Fruit fly (Drosophila melanogaster) whole organism, embryonic: ENCODE measurements around the gene Sdic1.
A peak's percentile ranks its signal among the peaks of the same experiment; 100 is the strongest.

ENCODE experiments used
- Asciz ChIP-seq: fragments of 200-800 bp; sonication (Bioruptor generic); optimal IDR thresholded peaks from 2 replicates; lab custom pipeline; 2017; ENCODE audit warnings: missing biosample characterization, mild to moderate bottlenecking, missing genetic modification characterization, missing genetic modification reagents
- CG11093 ChIP-seq: fragments of 200-800 bp; sonication (Bioruptor generic); IDR thresholded peaks from 3 replicates; pipeline ENCODE4 v1.3.6; 2022; ENCODE audit warnings: missing biosample characterization, missing genetic modification characterization
- CG11247 ChIP-seq: fragments of 200-800 bp; sonication (Bioruptor generic); IDR thresholded peaks from 2 replicates; pipeline ENCODE4 v1.3.6; 2022; ENCODE audit warnings: missing biosample characterization, missing genetic modification characterization
- CG13424 ChIP-seq: fragments of 200-800 bp; sonication (Bioruptor generic); optimal IDR thresholded peaks from 2 replicates; lab custom pipeline; 2019; ENCODE audit warnings: missing biosample characterization, mild to moderate bottlenecking, missing genetic modification characterization, moderate library complexity
- CG14441 ChIP-seq: fragments of 200-800 bp; sonication (Bioruptor generic); IDR thresholded peaks from 2 replicates; pipeline ENCODE4 v1.3.6; 2022; ENCODE audit warnings: missing biosample characterization, missing genetic modification characterization
- CG1529 ChIP-seq: fragments of 200-800 bp; sonication (Bioruptor generic); optimal IDR thresholded peaks from 3 replicates; lab custom pipeline; 2018; ENCODE audit warnings: missing biosample characterization, missing genetic modification characterization
- CG16813 ChIP-seq: fragments of 200-800 bp; sonication (Bioruptor generic); IDR thresholded peaks from 3 replicates; pipeline ENCODE4 v1.3.6; 2022; ENCODE audit warnings: missing biosample characterization, missing genetic modification characterization; ENCODE audit not compliant: partially characterized antibody
- CG17186 ChIP-seq: fragments of 200-800 bp; sonication (Bioruptor generic); optimal IDR thresholded peaks from 3 replicates; lab custom pipeline; 2017; ENCODE audit warnings: missing biosample characterization, missing genetic modification reagents, missing genetic modification characterization
- CG17361 ChIP-seq: fragments of 200-800 bp; sonication (Bioruptor generic); IDR thresholded peaks from 3 replicates; pipeline ENCODE4 v1.3.6; 2022; ENCODE audit warnings: missing biosample characterization, missing genetic modification characterization
- CG17829 ChIP-seq: fragments of 200-800 bp; optimal IDR thresholded peaks from 2 replicates; lab custom pipeline; 2019; ENCODE audit warnings: missing biosample characterization, mild to moderate bottlenecking, missing genetic modification characterization, moderate library complexity
- CG18599 ChIP-seq: fragments of 200-800 bp; sonication (Bioruptor generic); optimal IDR thresholded peaks from 3 replicates; lab custom pipeline; 2017; ENCODE audit warnings: missing biosample characterization, missing genetic modification characterization, mild to moderate bottlenecking, moderate library complexity, missing genetic modification reagents
- CG30020 ChIP-seq: fragments of 200-800 bp; optimal IDR thresholded peaks from 2 replicates; lab custom pipeline; 2019; ENCODE audit warnings: missing biosample characterization, mild to moderate bottlenecking, missing genetic modification characterization, moderate library complexity
- CG32767 ChIP-seq: fragments of 200-800 bp; sonication (Bioruptor generic); IDR thresholded peaks from 2 replicates; pipeline ENCODE4 v1.3.6; 2022; ENCODE audit warnings: missing biosample characterization, missing genetic modification characterization
- CG34224 ChIP-seq: fragments of 200-800 bp; sonication (Bioruptor generic); IDR thresholded peaks from 3 replicates; pipeline ENCODE4 v1.3.6; 2022; ENCODE audit warnings: missing biosample characterization, missing genetic modification characterization; ENCODE audit not compliant: partially characterized antibody
- CG3847 ChIP-seq: fragments of 200-800 bp; sonication (Bioruptor generic); IDR thresholded peaks from 2 replicates; pipeline ENCODE4 v1.3.6; 2022; ENCODE audit warnings: missing biosample characterization, missing genetic modification characterization
- CG4617 ChIP-seq: fragments of 200-800 bp; sonication (Bioruptor generic); optimal IDR thresholded peaks from 3 replicates; lab custom pipeline; 2016; ENCODE audit warnings: missing biosample characterization, missing genetic modification characterization, borderline replicate concordance
- CG4707 ChIP-seq: fragments of 200-800 bp; sonication (Bioruptor generic); optimal IDR thresholded peaks from 2 replicates; lab custom pipeline; 2018; ENCODE audit warnings: missing biosample characterization, mild to moderate bottlenecking, missing genetic modification characterization, moderate library complexity
- CG6791 ChIP-seq: fragments of 200-800 bp; sonication (Bioruptor generic); IDR thresholded peaks from 3 replicates; pipeline ENCODE4 v1.3.6; 2022; ENCODE audit warnings: missing biosample characterization, missing genetic modification characterization; ENCODE audit not compliant: partially characterized antibody
- CG7372 ChIP-seq: fragments of 200-800 bp; sonication (Bioruptor generic); IDR thresholded peaks from 2 replicates; pipeline ENCODE4 v1.3.6; 2022; ENCODE audit warnings: missing biosample characterization, missing genetic modification characterization
- CG7987 ChIP-seq: fragments of 200-800 bp; sonication (Bioruptor generic); optimal IDR thresholded peaks from 2 replicates; lab custom pipeline; 2018; ENCODE audit warnings: missing biosample characterization, mild to moderate bottlenecking, missing genetic modification characterization, moderate library complexity
- CG8478 ChIP-seq: fragments of >200 bp; optimal IDR thresholded peaks from 2 replicates; lab custom pipeline; 2018
- CG8765 ChIP-seq: fragments of 200-800 bp; sonication (Bioruptor generic); IDR thresholded peaks from 2 replicates; pipeline ENCODE4 v1.3.6; 2022; ENCODE audit warnings: missing biosample characterization, missing genetic modification characterization
- CoRest ChIP-seq: fragments of 200-800 bp; sonication (Bioruptor generic); optimal IDR thresholded peaks from 3 replicates; lab custom pipeline; 2018; ENCODE audit warnings: missing biosample characterization, mild to moderate bottlenecking, missing genetic modification characterization, moderate library complexity
- D19B ChIP-seq: fragments of 200-800 bp; sonication (Bioruptor generic); optimal IDR thresholded peaks from 2 replicates; lab custom pipeline; 2017; ENCODE audit warnings: missing biosample characterization, mild to moderate bottlenecking, missing genetic modification characterization
- Ets97D ChIP-seq: fragments of 200-800 bp; sonication (Bioruptor generic); optimal IDR thresholded peaks from 3 replicates; lab custom pipeline; 2016; ENCODE audit warnings: missing biosample characterization, missing genetic modification characterization
- Fer1 ChIP-seq: fragments of 200-800 bp; sonication (Bioruptor generic); optimal IDR thresholded peaks from 2 replicates; lab custom pipeline; 2017; ENCODE audit warnings: missing biosample characterization, mild to moderate bottlenecking, missing genetic modification characterization
- HLH54F ChIP-seq: fragments of 200-800 bp; sonication (Bioruptor generic); optimal IDR thresholded peaks from 3 replicates; lab custom pipeline; 2016; ENCODE audit warnings: missing biosample characterization, missing genetic modification characterization
- Hsf ChIP-seq: fragments of 200-800 bp; sonication (Bioruptor generic); optimal IDR thresholded peaks from 3 replicates; lab custom pipeline; 2016; ENCODE audit warnings: missing biosample characterization, missing genetic modification characterization
- MTF-1 ChIP-seq: fragments of 200-800 bp; sonication (Bioruptor generic); optimal IDR thresholded peaks from 2 replicates; lab custom pipeline; 2018; ENCODE audit warnings: missing biosample characterization, mild to moderate bottlenecking, missing genetic modification characterization, borderline replicate concordance
- Nf-YC ChIP-seq: fragments of 200-800 bp; optimal IDR thresholded peaks from 3 replicates; lab custom pipeline; 2019; ENCODE audit warnings: missing biosample characterization, mild to moderate bottlenecking, missing genetic modification characterization, moderate library complexity
- PHDP ChIP-seq: fragments of 200-800 bp; sonication (Bioruptor generic); optimal IDR thresholded peaks from 3 replicates; lab custom pipeline; 2018; ENCODE audit warnings: missing biosample characterization, mild to moderate bottlenecking, missing genetic modification characterization, moderate library complexity
- Rfx ChIP-seq: fragments of 200-800 bp; sonication (Bioruptor generic); IDR thresholded peaks from 2 replicates; pipeline ENCODE4 v1.3.6; 2022; ENCODE audit warnings: missing biosample characterization, missing genetic modification characterization
- Side ChIP-seq: fragments of 200-800 bp; sonication (Bioruptor generic); optimal IDR thresholded peaks from 2 replicates; lab custom pipeline; 2016; ENCODE audit warnings: missing biosample characterization, missing genetic modification characterization
- ci ChIP-seq: fragments of 200-800 bp; sonication (Bioruptor generic); IDR thresholded peaks from 3 replicates; pipeline ENCODE4 v1.3.6; 2022; ENCODE audit warnings: missing biosample characterization, missing genetic modification characterization
- dm ChIP-seq: fragments of 200-800 bp; sonication (Bioruptor generic); optimal IDR thresholded peaks from 3 replicates; lab custom pipeline; 2016; ENCODE audit warnings: missing biosample characterization, missing genetic modification characterization
- ftz-f1 ChIP-seq: fragments of 200-800 bp; sonication (Bioruptor generic); optimal IDR thresholded peaks from 2 replicates; lab custom pipeline; 2016; ENCODE audit warnings: missing biosample characterization, missing genetic modification characterization
- fu2 ChIP-seq: fragments of 200-800 bp; sonication (Bioruptor generic); optimal IDR thresholded peaks from 2 replicates; lab custom pipeline; 2016; ENCODE audit warnings: missing biosample characterization, missing genetic modification characterization
- grn ChIP-seq: fragments of 200-800 bp; sonication (Bioruptor generic); optimal IDR thresholded peaks from 3 replicates; lab custom pipeline; 2017; ENCODE audit warnings: missing biosample characterization, missing genetic modification characterization
- hb ChIP-seq: fragments of 200-800 bp; sonication (Bioruptor generic); IDR thresholded peaks from 3 replicates; pipeline ENCODE4 v1.3.6; 2022; ENCODE audit warnings: missing biosample characterization, missing genetic modification characterization; ENCODE audit not compliant: partially characterized antibody
- ind ChIP-seq: fragments of 200-800 bp; sonication (Bioruptor generic); optimal IDR thresholded peaks from 3 replicates; lab custom pipeline; 2016; ENCODE audit warnings: missing biosample characterization, missing genetic modification characterization
- klu ChIP-seq: fragments of 200-800 bp; sonication (Bioruptor generic); IDR thresholded peaks from 2 replicates; pipeline ENCODE4 v1.3.6; 2022; ENCODE audit warnings: missing biosample characterization, missing genetic modification characterization
- lab ChIP-seq: fragments of 200-800 bp; sonication (Bioruptor generic); optimal IDR thresholded peaks from 3 replicates; lab custom pipeline; 2017; ENCODE audit warnings: missing biosample characterization, missing genetic modification characterization, mild to moderate bottlenecking, moderate library complexity, missing genetic modification reagents
- lilli ChIP-seq: fragments of 200-800 bp; sonication (Bioruptor generic); optimal IDR thresholded peaks from 3 replicates; lab custom pipeline; 2016; ENCODE audit warnings: missing biosample characterization, missing genetic modification characterization
- odd ChIP-seq: fragments of 200-800 bp; sonication (Bioruptor generic); optimal IDR thresholded peaks from 2 replicates; lab custom pipeline; 2017; ENCODE audit warnings: missing biosample characterization, mild to moderate bottlenecking, missing genetic modification characterization
- pb ChIP-seq: fragments of 200-800 bp; sonication (Bioruptor generic); optimal IDR thresholded peaks from 3 replicates; lab custom pipeline; 2016; ENCODE audit warnings: missing biosample characterization, missing genetic modification characterization
- ranshi ChIP-seq: fragments of 200-800 bp; sonication (Bioruptor generic); IDR thresholded peaks from 2 replicates; pipeline ENCODE4 v1.3.6; 2022; ENCODE audit warnings: missing biosample characterization, missing genetic modification characterization
- sima ChIP-seq: fragments of 200-800 bp; sonication (Bioruptor generic); optimal IDR thresholded peaks from 2 replicates; lab custom pipeline; 2016; ENCODE audit warnings: missing biosample characterization, missing genetic modification characterization
- sob ChIP-seq: fragments of 200-800 bp; sonication (Bioruptor generic); IDR thresholded peaks from 2 replicates; pipeline ENCODE4 v1.3.6; 2022; ENCODE audit warnings: missing biosample characterization, missing genetic modification characterization
- sr ChIP-seq: fragments of 200-800 bp; sonication (Bioruptor generic); IDR thresholded peaks from 3 replicates; pipeline ENCODE4 v1.3.6; 2022; ENCODE audit warnings: missing biosample characterization, missing genetic modification characterization
- vfl ChIP-seq: fragments of 200-800 bp; sonication (Bioruptor generic); optimal IDR thresholded peaks from 2 replicates; lab custom pipeline; 2016; ENCODE audit warnings: missing biosample characterization, missing genetic modification characterization
- zen2 ChIP-seq: fragments of 200-800 bp; sonication (Bioruptor generic); IDR thresholded peaks from 3 replicates; pipeline ENCODE4 v1.3.6; 2022; ENCODE audit warnings: missing biosample characterization, missing genetic modification characterization; ENCODE audit not compliant: partially characterized antibody

Gene Sdic1

DNA sequence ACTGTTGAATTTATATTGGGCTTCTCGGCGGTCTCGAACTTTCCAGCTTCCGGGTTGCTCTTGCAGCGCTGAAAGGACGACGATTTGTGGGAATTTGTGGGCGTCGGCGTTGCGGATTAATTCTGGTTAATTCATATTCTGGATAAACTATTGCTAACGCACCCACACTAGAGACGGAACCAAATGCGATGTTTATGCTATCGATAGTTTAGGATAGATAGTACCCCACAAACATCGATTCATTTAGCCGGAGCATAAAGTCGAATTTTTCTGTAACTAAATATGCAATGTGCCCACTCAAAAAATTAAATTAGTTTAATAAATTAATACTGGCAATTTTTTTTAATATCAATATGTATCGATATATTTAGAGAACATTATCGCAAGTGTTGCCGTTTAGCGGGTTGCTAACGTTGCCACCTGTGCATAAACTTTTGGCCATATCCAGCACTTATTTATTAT, 18.7 kb downstream of the Sdic1 start, which contains the start of gene Rab35 (continued):
- TF ChIP-seq Ets97D (GFP tag; lab: Kevin White, UChicago) (peak; percentile 44), fu2 (GFP tag; lab: Kevin White, UChicago) (no peak), HLH54F (GFP tag; lab: Kevin White, UChicago) (peak; percentile 4), hb (GFP tag; lab: Robert Waterston, UW) (peak; percentile 91), MTF-1 (no peak), ind (peak; percentile 21), CG11247 (no peak), CG1529 (GFP tag; lab: Kevin White, UChicago) (no peak), Nf-YC (tag; lab: Kevin White, UChicago) (no peak), CG32767 (GFP tag; lab: Robert Waterston, UW) (no peak), ftz-f1 (GFP tag; lab: Kevin White, UChicago) (no peak), CG4707 (no peak), vfl (GFP tag; lab: Kevin White, UChicago) (no peak), zen2 (GFP tag; lab: Robert Waterston, UW) (peak; percentile 90), CG7372 (GFP tag; lab: Robert Waterston, UW) (no peak), D19B (GFP tag; lab: Kevin White, UChicago) (no peak), Fer1 (GFP tag; lab: Kevin White, UChicago) (no peak), pb (GFP tag; lab: Kevin White, UChicago) (no peak), odd (GFP tag; lab: Kevin White, UChicago) (no peak), sr (no peak), CG11093 (GFP tag; lab: Robert Waterston, UW) (no peak), CG8765 (GFP tag; lab: Robert Waterston, UW) (no peak), CoRest (tag; lab: Kevin White, UChicago) (peak; percentile 30), ci (GFP tag; lab: Robert Waterston, UW) (no peak), CG8478 (lab: Kevin White, UChicago) (no peak), CG7987 (GFP tag; lab: Kevin White, UChicago) (no peak), CG13424 (tag; lab: Kevin White, UChicago) (peak; percentile 1), Side (GFP tag; lab: Kevin White, UChicago) (no peak), PHDP (tag; lab: Kevin White, UChicago) (no peak), sima (GFP tag; lab: Kevin White, UChicago) (no peak), CG17186 (peak; percentile 28), Hsf (GFP tag; lab: Kevin White, UChicago) (peak; percentile 12), CG34224 (peak; percentile 92), CG4617 (GFP tag; lab: Kevin White, UChicago) (peak; percentile 84), ranshi (GFP tag; lab: Robert Waterston, UW) (peak; percentile 12; the same call in 1 of the 2 replicates), lilli (GFP tag; lab: Kevin White, UChicago) (peak; percentile 48), CG3847 (GFP tag; lab: Robert Waterston, UW) (peak; percentile 64), Rfx (GFP tag; lab: Robert Waterston, UW) (peak; percentile 41), dm (no peak), Asciz (GFP tag; lab: Kevin White, UChicago) (no peak), lab (GFP tag; lab: Kevin White, UChicago) (peak; percentile 25), CG17361 (GFP tag; lab: Robert Waterston, UW) (0 out of 3 replicates have a peak, but pooled peaks have one; percentile 27), CG30020 (tag; lab: Kevin White, UChicago) (peak; percentile 68), CG16813 (GFP tag; lab: Robert Waterston, UW) (peak; percentile 95), CG14441 (GFP tag; lab: Robert Waterston, UW) (no peak), CG6791 (GFP tag; lab: Robert Waterston, UW) (peak; percentile 92), sob (GFP tag; lab: Robert Waterston, UW) (peak; percentile 5; the same call in 1 of the 2 replicates), CG17829 (tag; lab: Kevin White, UChicago) (peak; percentile 17), klu (GFP tag; lab: Robert Waterston, UW) (no peak), grn (GFP tag; lab: Kevin White, UChicago) (no peak), CG18599 (GFP tag; lab: Kevin White, UChicago) (no peak)
